Worm (Caenorhabditis elegans) whole organism, L4 larva: ENCODE measurements around the gene ppm-1.G.

Source experiments
- F26F4.8 ChIP-seq: fragments of 200-800 bp; sonication (Bioruptor generic); conservative IDR thresholded peaks from 2 replicates; pipeline ENCODE4 v1.3.6; 2022; ENCODE audit warnings: missing genetic modification characterization, missing compliant biosample characterization
- F49E8.2 ChIP-seq: sonication (generic microtip); optimal IDR thresholded peaks from 2 replicates; lab custom pipeline; 2016; ENCODE audit warnings: missing compliant biosample characterization, mild to moderate bottlenecking, missing genetic modification characterization, borderline replicate concordance
- Y105C5A.15 ChIP-seq: fragments of 200-800 bp; sonication (Bioruptor generic); IDR thresholded peaks from 2 replicates; pipeline ENCODE4 v1.3.6; 2022; ENCODE audit warnings: missing genetic modification characterization, missing compliant biosample characterization
- Y75B8A.6 ChIP-seq: fragments of 200-800 bp; sonication (Bioruptor generic); IDR thresholded peaks from 2 replicates; pipeline ENCODE4 v1.3.6; 2022; ENCODE audit warnings: missing genetic modification reagents, missing genetic modification characterization, missing compliant biosample characterization
- ZK337.2 ChIP-seq: fragments of 200-800 bp; sonication (Bioruptor generic); IDR thresholded peaks from 2 replicates; pipeline ENCODE4 v1.3.6; 2022; ENCODE audit warnings: missing genetic modification reagents, missing genetic modification characterization, missing compliant biosample characterization
- aha-1 ChIP-seq: fragments of 150-350 bp; peaks from one replicate; lab custom pipeline; 2014; ENCODE audit warnings: missing biosample characterization, missing genetic modification characterization
- ama-1 ChIP-seq: fragments of 150-350 bp; optimal IDR thresholded peaks from 2 replicates; lab custom pipeline; 2014; ENCODE audit warnings: inconsistent platforms, mixed read lengths
- attf-4 ChIP-seq: sonication (generic microtip); optimal IDR thresholded peaks from 3 replicates; lab custom pipeline; 2017; ENCODE audit warnings: missing biosample characterization, missing genetic modification characterization
- ces-1 ChIP-seq: fragments of 150-350 bp; sonication (generic microtip); optimal IDR thresholded peaks from 4 replicates; lab custom pipeline; 2014; ENCODE audit warnings: missing biosample characterization, missing genetic modification reagents, missing genetic modification characterization
- ctbp-1 ChIP-seq: fragments of 200-800 bp; sonication (Bioruptor generic); IDR thresholded peaks from 2 replicates; pipeline ENCODE4 v1.3.6; 2022; ENCODE audit warnings: missing genetic modification reagents, missing genetic modification characterization, missing compliant biosample characterization
- daf-12 ChIP-seq: fragments of 150-350 bp; optimal IDR thresholded peaks from 2 replicates; lab custom pipeline; 2014; ENCODE audit warnings: missing biosample characterization, missing genetic modification reagents, missing genetic modification characterization
- daf-16 ChIP-seq, 3 experiments: sonication (generic microtip); optimal IDR thresholded peaks; 2 replicates each; lab custom pipeline; 2016 to 2017; ENCODE audit warnings: missing genetic modification characterization in 3 of 3, missing genetic modification reagents in 3 of 3, mild to moderate bottlenecking in 2 of 3, missing compliant biosample characterization in 2 of 3, missing biosample characterization in 1 of 3, moderate library complexity in 1 of 3
- daf-19 ChIP-seq: fragments of 200-800 bp; sonication (Bioruptor generic); conservative IDR thresholded peaks from 2 replicates; pipeline ENCODE4 v1.3.6; 2022; ENCODE audit warnings: missing genetic modification characterization, missing compliant biosample characterization
- dve-1 ChIP-seq: sonication (generic microtip); optimal IDR thresholded peaks from 2 replicates; lab custom pipeline; 2017; ENCODE audit warnings: antibody characterized with exemption, mild to moderate bottlenecking, missing genetic modification characterization, missing compliant biosample characterization; ENCODE audit not compliant: insufficient read depth
- egl-43 ChIP-seq: fragments of 200-800 bp; sonication (Bioruptor generic); IDR thresholded peaks from 2 replicates; pipeline ENCODE4 v1.3.6; 2022; ENCODE audit warnings: missing genetic modification reagents, missing genetic modification characterization, missing compliant biosample characterization
- hlh-30 ChIP-seq: sonication (generic microtip); optimal IDR thresholded peaks from 2 replicates; lab custom pipeline; 2017; ENCODE audit warnings: antibody characterized with exemption, mild to moderate bottlenecking, missing genetic modification characterization, missing compliant biosample characterization; ENCODE audit not compliant: insufficient read depth
- lin-29 ChIP-seq: fragments of 200-800 bp; sonication (Bioruptor generic); IDR thresholded peaks from 2 replicates; pipeline ENCODE4 v1.3.6; 2022; ENCODE audit warnings: missing genetic modification reagents, missing genetic modification characterization, missing compliant biosample characterization
- lin-38 ChIP-seq: fragments of 200-800 bp; sonication (Bioruptor generic); IDR thresholded peaks from 2 replicates; pipeline ENCODE4 v1.3.6; 2022; ENCODE audit warnings: missing genetic modification reagents, missing genetic modification characterization, missing compliant biosample characterization
- lir-3 ChIP-seq: sonication (generic microtip); optimal IDR thresholded peaks from 2 replicates; lab custom pipeline; 2016; ENCODE audit warnings: mild to moderate bottlenecking, missing genetic modification characterization, missing compliant biosample characterization
- lsy-2 ChIP-seq, 2 experiments: fragments of 150-350 bp in 1 of 2; sonication (generic microtip) in 1 of 2; optimal IDR thresholded peaks; 2 replicates each; lab custom pipeline; 2014 to 2017; ENCODE audit warnings: missing biosample characterization in 2 of 2, missing genetic modification characterization in 2 of 2
- madf-9 ChIP-seq: fragments of 200-800 bp; sonication (Bioruptor generic); conservative IDR thresholded peaks from 2 replicates; pipeline ENCODE4 v1.3.6; 2022; ENCODE audit warnings: missing genetic modification reagents, missing genetic modification characterization, missing compliant biosample characterization
- mep-1 ChIP-seq: fragments of 150-350 bp; sonication (generic microtip); optimal IDR thresholded peaks from 3 replicates; lab custom pipeline; 2014; ENCODE audit warnings: missing biosample characterization, missing genetic modification characterization
- mes-2 ChIP-seq: sonication (generic microtip); optimal IDR thresholded peaks from 2 replicates; lab custom pipeline; 2016; ENCODE audit warnings: missing genotype, mild to moderate bottlenecking, missing genetic modification characterization, missing compliant biosample characterization; ENCODE audit not compliant: poor library complexity, severe bottlenecking
- mxl-3 ChIP-seq: fragments of 200-800 bp; sonication (Bioruptor generic); optimal IDR thresholded peaks from 2 replicates; lab custom pipeline; 2018; ENCODE audit warnings: mild to moderate bottlenecking, missing genetic modification characterization, missing compliant biosample characterization
- nhr-11 ChIP-seq: fragments of 150-350 bp; optimal IDR thresholded peaks from 2 replicates; lab custom pipeline; 2014; ENCODE audit warnings: missing biosample characterization, missing genetic modification characterization
- nhr-237 ChIP-seq: sonication (generic microtip); optimal IDR thresholded peaks from 2 replicates; lab custom pipeline; 2017; ENCODE audit warnings: missing biosample characterization, missing genetic modification characterization
- nhr-48 ChIP-seq: sonication (generic microtip); optimal IDR thresholded peaks from 2 replicates; lab custom pipeline; 2016; ENCODE audit warnings: mild to moderate bottlenecking, missing genetic modification characterization, missing compliant biosample characterization
- nhr-6 ChIP-seq: fragments of 150-350 bp; optimal IDR thresholded peaks from 2 replicates; lab custom pipeline; 2014; ENCODE audit warnings: missing biosample characterization, missing genetic modification characterization
- nhr-77 ChIP-seq: fragments of 150-350 bp; optimal IDR thresholded peaks from 2 replicates; lab custom pipeline; 2014; ENCODE audit warnings: missing biosample characterization, missing genetic modification characterization
- php-3 ChIP-seq: fragments of 200-800 bp; sonication (Bioruptor generic); IDR thresholded peaks from 2 replicates; pipeline ENCODE4 v1.3.6; 2022; ENCODE audit warnings: missing genetic modification reagents, missing genetic modification characterization, missing compliant biosample characterization
- pqm-1 ChIP-seq: sonication (generic microtip); optimal IDR thresholded peaks from 2 replicates; lab custom pipeline; 2017; ENCODE audit warnings: missing biosample characterization, missing genetic modification characterization
- saeg-2 ChIP-seq: fragments of 200-800 bp; sonication (Bioruptor generic); IDR thresholded peaks from 2 replicates; pipeline ENCODE4 v1.3.6; 2022; ENCODE audit warnings: missing genetic modification reagents, missing genetic modification characterization, missing compliant biosample characterization
- sdz-12 ChIP-seq: fragments of 200-800 bp; sonication (Bioruptor generic); optimal IDR thresholded peaks from 2 replicates; lab custom pipeline; 2018; ENCODE audit warnings: mild to moderate bottlenecking, missing genetic modification characterization, missing compliant biosample characterization
- tra-1 ChIP-seq: fragments of 200-800 bp; sonication (Bioruptor generic); IDR thresholded peaks from 2 replicates; pipeline ENCODE4 v1.3.6; 2022; ENCODE audit warnings: missing genetic modification reagents, missing genetic modification characterization, missing compliant biosample characterization
- unc-62 ChIP-seq, 3 experiments: fragments of 150-350 bp in 1 of 3; sonication (generic microtip); optimal IDR thresholded peaks in 2 of 3; peaks in 1 of 3; 1 replicate in 1 of 3; 2 replicates in 2 of 3; lab custom pipeline; 2014 to 2017; ENCODE audit warnings: missing biosample characterization in 3 of 3, missing genetic modification characterization in 3 of 3, missing genetic modification reagents in 3 of 3, missing genotype in 1 of 3
- zag-1 ChIP-seq: fragments of 150-350 bp; optimal IDR thresholded peaks from 2 replicates; lab custom pipeline; 2014; ENCODE audit warnings: missing biosample characterization, missing genetic modification characterization
- zfp-2 ChIP-seq: sonication (generic microtip); optimal IDR thresholded peaks from 2 replicates; lab custom pipeline; 2016; ENCODE audit warnings: mild to moderate bottlenecking, missing genetic modification characterization, missing compliant biosample characterization

ppm-1.G gene

ce11 chrIII:773114-773513 lies 10.4 kb upstream of the ppm-1.G start, which contains the start of gene cyn-6:
TSS of gene cyn-6 (plus strand) at chrIII:773414.
- TF ChIP-seq pqm-1 (tag; lab: Kevin White, UChicago) (no peak), F49E8.2 (tag; lab: Kevin White, UChicago) (no peak), tra-1 (no peak), ces-1 (GFP tag; lab: Kevin White, UChicago) (no peak), php-3 (GFP tag; lab: Robert Waterston, UW) (no peak), ctbp-1 (GFP tag; lab: Robert Waterston, UW) (no peak), sdz-12 (GFP tag; lab: Kevin White, UChicago) (no peak), F26F4.8 (GFP tag; lab: Robert Waterston, UW) (no peak), mep-1 (no peak), saeg-2 (GFP tag; lab: Robert Waterston, UW) (no peak)
- TF ChIP-seq, all 104 proteins: peak for 0

- TF ChIP-seq pqm-1 (tag; lab: Kevin White, UChicago) (no peak), aha-1 (peak; percentile 55), madf-9 (GFP tag; lab: Robert Waterston, UW) (no peak), mep-1 (no peak)
Measured at ce11 chrIII:775443-775842, 8.1 kb upstream of the ppm-1.G start.

- no peak for TF ChIP-seq sdz-12 (GFP tag; lab: Kevin White, UChicago)
- no peak for TF ChIP-seq nhr-237 (tag; lab: Kevin White, UChicago)
- TF ChIP-seq ama-1 (lab: Kevin White, UChicago) = no peak
- no peak for TF ChIP-seq egl-43 (GFP tag; lab: Robert Waterston, UW)
- TF ChIP-seq lin-29 (GFP tag; lab: Robert Waterston, UW) = no peak
- no peak for TF ChIP-seq ZK337.2
- TF ChIP-seq attf-4 (tag; lab: Kevin White, UChicago) = no peak
Measured at ce11 chrIII:778771-779170, 4.7 kb upstream of the ppm-1.G start, which contains the start of gene alh-11. TSS of gene alh-11 (minus strand) at chrIII:778871.

- TF ChIP-seq lin-38 = peak; percentile 14; the same call in 1 of the 2 replicates
- no peak for TF ChIP-seq dve-1 (tag; lab: Kevin White, UChicago)
- TF ChIP-seq aha-1 = peak; percentile 51
Measured at ce11 chrIII:782503-782902, 1.0 kb upstream of the ppm-1.G start.

DNA sequence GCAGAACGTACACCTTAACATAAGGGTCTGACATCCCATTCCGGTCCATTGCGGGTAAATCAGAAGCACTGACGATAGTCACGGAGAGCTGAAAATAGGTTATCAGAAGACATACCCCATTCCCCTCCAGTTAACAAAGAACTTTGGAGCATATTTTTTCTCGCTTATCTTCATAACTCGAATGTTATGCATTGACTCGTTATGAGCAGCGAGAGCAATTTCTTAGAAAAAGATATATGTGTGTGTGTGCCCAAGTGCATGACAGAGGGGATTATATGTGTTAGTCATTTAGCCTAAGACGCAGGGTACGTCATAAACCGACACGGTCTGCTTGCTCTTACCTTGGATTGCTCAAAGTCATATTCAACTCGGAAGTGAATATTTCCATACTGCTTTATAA lies 6.1 kb downstream of the ppm-1.G start:
- TF ChIP-seq aha-1 (peak; percentile 34), unc-62 (GFP tag; optimal IDR thresholded peaks at IDR 0.05 in 1 of 2; lab: Kevin White, UChicago) (no peak), unc-62 (tag; optimal IDR thresholded peaks at IDR 0.05; lab: Kevin White, UChicago) (no peak)
- TF ChIP-seq, all 104 proteins: peak for 1

ce11 chrIII:790591-790990 lies 7.1 kb downstream of the ppm-1.G start:
- TF ChIP-seq lir-3 = no peak
- TF ChIP-seq daf-19 (GFP tag; lab: Robert Waterston, UW) = no peak
- TF ChIP-seq unc-62 (GFP tag; optimal IDR thresholded peaks at IDR 0.05 in 1 of 2; lab: Kevin White, UChicago) = no peak
- no peak for TF ChIP-seq unc-62 (tag; optimal IDR thresholded peaks at IDR 0.05; lab: Kevin White, UChicago)
- TF ChIP-seq mxl-3 (GFP tag; lab: Kevin White, UChicago) = no peak
- no peak for TF ChIP-seq F26F4.8 (GFP tag; lab: Robert Waterston, UW)
- TF ChIP-seq mes-2 (tag; lab: Kevin White, UChicago) = no peak
- no peak for TF ChIP-seq zfp-2 (tag; lab: Kevin White, UChicago)
- no peak for TF ChIP-seq ZK337.2
- no peak for TF ChIP-seq nhr-11 (tag; lab: Kevin White, UChicago)
- no peak for TF ChIP-seq hlh-30

ce11 chrIII:793595-793994 lies 10.1 kb downstream of the ppm-1.G start, which contains the start of gene snt-2:
TSS of gene snt-2 (minus strand) at chrIII:793733.
- TF ChIP-seq nhr-77 (peak; percentile 23), lsy-2 (tag; optimal IDR thresholded peaks at IDR 0.05; lab: Kevin White, UChicago) (peak; percentile 94 to 99), nhr-48 (tag; lab: Kevin White, UChicago) (no peak), Y75B8A.6 (GFP tag; lab: Robert Waterston, UW) (no peak), nhr-6 (tag; lab: Kevin White, UChicago) (peak; percentile 71), ama-1 (lab: Kevin White, UChicago) (no peak), daf-16 (GFP tag; optimal IDR thresholded peaks at IDR 0.05; lab: Kevin White, UChicago) (no peak), daf-16 (tag; optimal IDR thresholded peaks at IDR 0.05; lab: Kevin White, UChicago) (peak; percentile 29), Y105C5A.15 (GFP tag; lab: Robert Waterston, UW) (no peak), daf-12 (tag; lab: Kevin White, UChicago) (no peak), zfp-2 (tag; lab: Kevin White, UChicago) (no peak), mep-1 (peak; percentile 84), lin-38 (peak; percentile 78), zag-1 (tag; lab: Kevin White, UChicago) (no peak), ces-1 (GFP tag; lab: Kevin White, UChicago) (no peak)
